Worm (Caenorhabditis elegans) whole organism, L1 larva: ENCODE data around the gene fln-1.

ENCODE experiments used
- F16B12.6 ChIP-seq: fragments of 150-350 bp; optimal IDR thresholded peaks from 2 replicates; lab custom pipeline; 2014; ENCODE audit warnings: missing biosample characterization, missing genetic modification characterization
- aly-2 ChIP-seq: fragments of 150-350 bp; optimal IDR thresholded peaks from 2 replicates; lab custom pipeline; 2014; ENCODE audit warnings: missing biosample characterization, missing genetic modification characterization
- ceh-63 ChIP-seq: fragments of 200-800 bp; sonication (Bioruptor generic); optimal IDR thresholded peaks from 2 replicates; lab custom pipeline; 2018; ENCODE audit warnings: mild to moderate bottlenecking, missing genetic modification characterization, missing compliant biosample characterization
- ceh-82 ChIP-seq, 3 experiments: fragments of 150-350 bp in 1 of 3; sonication (generic microtip) in 2 of 3; optimal IDR thresholded peaks; 2 replicates each; lab custom pipeline; 2014 to 2017; ENCODE audit warnings: missing biosample characterization in 3 of 3, missing genetic modification characterization in 3 of 3
- egl-13 ChIP-seq: sonication (generic microtip); optimal IDR thresholded peaks from 2 replicates; lab custom pipeline; 2016; ENCODE audit warnings: missing genotype, missing genetic modification reagents, missing genetic modification characterization, missing compliant biosample characterization
- egl-27 ChIP-seq, 2 experiments: fragments of 150-350 bp in 1 of 2; sonication (generic microtip); optimal IDR thresholded peaks; 3 replicates each; lab custom pipeline; 2017 to 2018; ENCODE audit warnings: missing biosample characterization in 2 of 2, missing genetic modification characterization in 2 of 2, missing genetic modification reagents in 2 of 2
- elt-3 ChIP-seq, 6 experiments: fragments of 150-350 bp in 1 of 6; sonication (generic microtip); optimal IDR thresholded peaks; 2 replicates each; lab custom pipeline; 2017 to 2018; ENCODE audit warnings: missing biosample characterization in 6 of 6, missing genetic modification characterization in 6 of 6, inconsistent platforms in 1 of 6
- snpc-4 ChIP-seq: fragments of 150-350 bp; optimal IDR thresholded peaks from 2 replicates; lab custom pipeline; 2014; ENCODE audit warnings: missing biosample characterization, missing genetic modification characterization

DNA sequence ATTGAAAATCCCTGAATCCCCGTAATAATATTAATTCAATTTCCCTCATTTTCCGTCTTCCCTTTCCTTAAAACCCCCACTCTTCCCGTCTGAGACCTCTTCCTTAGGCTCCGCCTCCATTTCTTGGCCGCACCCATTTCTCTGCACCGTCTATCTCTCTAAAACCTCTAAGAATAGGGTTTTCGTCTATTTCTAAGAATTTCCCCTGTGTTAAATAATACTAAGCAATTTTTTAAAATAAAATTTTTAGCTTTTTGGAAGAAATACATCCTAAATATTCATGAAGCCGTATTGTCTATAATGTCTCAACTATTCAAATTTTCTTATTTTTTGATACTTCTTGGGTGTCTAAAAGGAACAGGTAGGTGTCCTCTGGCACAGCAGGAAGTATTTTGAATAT, 36.3 kb downstream of the fln-1 start, which contains the start of gene cdh-8:
- no peak for TF ChIP-seq ceh-63 (GFP tag; lab: Kevin White, UChicago)
- TF ChIP-seq egl-13 (tag; lab: Kevin White, UChicago) = peak; percentile 8
- no peak for TF ChIP-seq elt-3 (tag; optimal IDR thresholded peaks at IDR 0.05; lab: Kevin White, UChicago)
- no peak for TF ChIP-seq ceh-82 (tag; optimal IDR thresholded peaks at IDR 0.05; lab: Kevin White, UChicago)
- no peak for TF ChIP-seq F16B12.6 (tag; lab: Kevin White, UChicago)
- no peak for TF ChIP-seq aly-2 (tag; lab: Kevin White, UChicago)
- no peak for TF ChIP-seq snpc-4 (tag; lab: Kevin White, UChicago)
- TF ChIP-seq egl-27 (tag; optimal IDR thresholded peaks at IDR 0.05; lab: Kevin White, UChicago) = no peak
